Worm (Caenorhabditis elegans) whole organism, L1 larva: ENCODE results near the gene bbs-2.
A peak's percentile ranks its signal among the peaks of the same experiment; 100 is the strongest.

Experiments
- C16A3.4 ChIP-seq: fragments of 150-350 bp; optimal IDR thresholded peaks from 2 replicates; lab custom pipeline; 2014; ENCODE audit warnings: missing biosample characterization, missing genetic modification characterization
- F16B12.6 ChIP-seq: fragments of 150-350 bp; optimal IDR thresholded peaks from 2 replicates; lab custom pipeline; 2014; ENCODE audit warnings: missing biosample characterization, missing genetic modification characterization
- blmp-1 ChIP-seq: fragments of 150-350 bp; optimal IDR thresholded peaks from 2 replicates; lab custom pipeline; 2014; ENCODE audit warnings: missing biosample characterization, missing genetic modification characterization
- ceh-8 ChIP-seq: fragments of 200-800 bp; sonication (Bioruptor generic); optimal IDR thresholded peaks from 2 replicates; lab custom pipeline; 2018; ENCODE audit warnings: mild to moderate bottlenecking, missing genetic modification characterization, moderate library complexity, missing compliant biosample characterization
- ceh-82 ChIP-seq, 3 experiments: fragments of 150-350 bp in 1 of 3; sonication (generic microtip) in 2 of 3; optimal IDR thresholded peaks; 2 replicates each; lab custom pipeline; 2014 to 2017; ENCODE audit warnings: missing biosample characterization in 3 of 3, missing genetic modification characterization in 3 of 3
- ceh-88 ChIP-seq: fragments of 200-800 bp; sonication (Bioruptor generic); IDR thresholded peaks from 2 replicates; pipeline ENCODE4 v1.3.6; 2022; ENCODE audit warnings: missing genetic modification characterization, missing compliant biosample characterization
- dpl-1 ChIP-seq, 3 experiments: fragments of 150-350 bp in 2 of 3; sonication (generic microtip) in 1 of 3; optimal IDR thresholded peaks; 2 replicates each; lab custom pipeline; 2014 to 2017; ENCODE audit warnings: missing biosample characterization in 3 of 3, missing genetic modification characterization in 3 of 3, missing genetic modification reagents in 3 of 3
- dsc-1 ChIP-seq: sonication (generic microtip); optimal IDR thresholded peaks from 2 replicates; lab custom pipeline; 2016; ENCODE audit warnings: mild to moderate bottlenecking, missing genetic modification characterization, missing compliant biosample characterization
- efl-1 ChIP-seq, 4 experiments: fragments of 150-350 bp; optimal IDR thresholded peaks in 3 of 4; peaks in 1 of 4; 1 replicate in 1 of 4; 2 replicates in 3 of 4; lab custom pipeline; 2014; ENCODE audit warnings: missing biosample characterization in 2 of 4, missing genetic modification characterization in 2 of 4, missing genetic modification reagents in 2 of 4
- elt-3 ChIP-seq, 6 experiments: fragments of 150-350 bp in 1 of 6; sonication (generic microtip); optimal IDR thresholded peaks; 2 replicates each; lab custom pipeline; 2017 to 2018; ENCODE audit warnings: missing biosample characterization in 6 of 6, missing genetic modification characterization in 6 of 6, inconsistent platforms in 1 of 6
- fkh-8 ChIP-seq: sonication (generic microtip); optimal IDR thresholded peaks from 2 replicates; lab custom pipeline; 2016; ENCODE audit warnings: mild to moderate bottlenecking, missing genetic modification characterization, missing compliant biosample characterization
- fos-1 ChIP-seq: fragments of 150-350 bp; optimal IDR thresholded peaks from 2 replicates; lab custom pipeline; 2014; ENCODE audit warnings: missing biosample characterization, missing genetic modification characterization
- grh-1 ChIP-seq: fragments of 200-800 bp; sonication (Bioruptor generic); IDR thresholded peaks from 2 replicates; pipeline ENCODE4 v1.3.6; 2022; ENCODE audit warnings: missing genetic modification reagents, missing genetic modification characterization, missing compliant biosample characterization
- irx-1 ChIP-seq: sonication (generic microtip); optimal IDR thresholded peaks from 2 replicates; lab custom pipeline; 2016; ENCODE audit warnings: missing genetic modification characterization, missing compliant biosample characterization
- isw-1 ChIP-seq: fragments of 200-800 bp; sonication (Bioruptor generic); IDR thresholded peaks from 2 replicates; pipeline ENCODE4 v1.3.6; 2022; ENCODE audit warnings: missing genetic modification characterization, missing compliant biosample characterization
- jun-1 ChIP-seq: fragments of 150-350 bp; optimal IDR thresholded peaks from 2 replicates; lab custom pipeline; 2014; ENCODE audit warnings: missing biosample characterization, missing genetic modification reagents, missing genetic modification characterization
- lin-13 ChIP-seq: fragments of 150-350 bp; optimal IDR thresholded peaks from 2 replicates; lab custom pipeline; 2014; ENCODE audit warnings: missing biosample characterization, missing genetic modification reagents, missing genetic modification characterization
- lin-14 ChIP-seq: fragments of 200-800 bp; sonication (Bioruptor generic); optimal IDR thresholded peaks from 2 replicates; lab custom pipeline; 2018; ENCODE audit warnings: mild to moderate bottlenecking, missing genetic modification characterization, moderate library complexity, missing compliant biosample characterization
- lin-15B ChIP-seq: fragments of 150-350 bp; sonication (generic microtip); optimal IDR thresholded peaks from 3 replicates; lab custom pipeline; 2014; ENCODE audit warnings: missing biosample characterization, missing genetic modification characterization
- lin-35 ChIP-seq, 2 experiments: fragments of 150-350 bp; optimal IDR thresholded peaks; 2 replicates each; lab custom pipeline; 2014; ENCODE audit warnings: missing biosample characterization in 2 of 2, missing genetic modification characterization in 2 of 2, missing genetic modification reagents in 2 of 2
- lsy-2 ChIP-seq, 2 experiments: fragments of 150-350 bp; optimal IDR thresholded peaks; 2 replicates each; lab custom pipeline; 2014; ENCODE audit warnings: missing biosample characterization in 2 of 2, missing genetic modification characterization in 2 of 2
- mab-9 ChIP-seq: fragments of 200-800 bp; sonication (Bioruptor generic); IDR thresholded peaks from 2 replicates; pipeline ENCODE4 v1.3.6; 2022; ENCODE audit warnings: missing genetic modification reagents, missing genetic modification characterization, missing compliant biosample characterization
- mdl-1 ChIP-seq, 2 experiments: fragments of 150-350 bp; optimal IDR thresholded peaks; 2 replicates each; lab custom pipeline; 2014 to 2017; ENCODE audit warnings: missing biosample characterization in 2 of 2, missing genetic modification characterization in 2 of 2, inconsistent platforms in 1 of 2
- mep-1 ChIP-seq: fragments of 150-350 bp; optimal IDR thresholded peaks from 2 replicates; lab custom pipeline; 2014; ENCODE audit warnings: missing biosample characterization, missing genetic modification characterization
- nhr-19 ChIP-seq: fragments of 200-800 bp; sonication (Bioruptor generic); conservative IDR thresholded peaks from 2 replicates; pipeline ENCODE4 v1.3.6; 2022; ENCODE audit warnings: missing genetic modification characterization, missing compliant biosample characterization
- nhr-20 ChIP-seq: sonication (generic microtip); optimal IDR thresholded peaks from 2 replicates; lab custom pipeline; 2016; ENCODE audit warnings: mild to moderate bottlenecking, missing genetic modification characterization, missing compliant biosample characterization
- nhr-47 ChIP-seq: sonication (generic microtip); optimal IDR thresholded peaks from 2 replicates; lab custom pipeline; 2016; ENCODE audit warnings: mild to moderate bottlenecking, missing genetic modification characterization, moderate library complexity, missing compliant biosample characterization
- nhr-71 ChIP-seq: sonication (generic microtip); optimal IDR thresholded peaks from 2 replicates; lab custom pipeline; 2016; ENCODE audit warnings: mild to moderate bottlenecking, missing genetic modification characterization, moderate library complexity, missing compliant biosample characterization
- nhr-77 ChIP-seq: fragments of 150-350 bp; optimal IDR thresholded peaks from 2 replicates; lab custom pipeline; 2014; ENCODE audit warnings: missing biosample characterization, missing genetic modification characterization
- nhr-85 ChIP-seq: sonication (generic microtip); peaks from one replicate; lab custom pipeline; 2016; ENCODE audit warnings: missing genetic modification characterization, inconsistent platforms, missing compliant biosample characterization
- nhr-90 ChIP-seq: sonication (generic microtip); optimal IDR thresholded peaks from 2 replicates; lab custom pipeline; 2016; ENCODE audit warnings: mild to moderate bottlenecking, missing genetic modification characterization, missing compliant biosample characterization; ENCODE audit not compliant: poor library complexity
- pax-3 ChIP-seq: fragments of 200-800 bp; sonication (Bioruptor generic); optimal IDR thresholded peaks from 2 replicates; lab custom pipeline; 2018; ENCODE audit warnings: mild to moderate bottlenecking, missing genetic modification characterization, moderate library complexity, missing compliant biosample characterization
- rnt-1 ChIP-seq: sonication (generic microtip); optimal IDR thresholded peaks from 2 replicates; lab custom pipeline; 2016; ENCODE audit warnings: mild to moderate bottlenecking, missing genetic modification characterization, moderate library complexity, missing compliant biosample characterization
- skn-1 ChIP-seq: fragments of 150-350 bp; optimal IDR thresholded peaks from 2 replicates; lab custom pipeline; 2014; ENCODE audit warnings: missing biosample characterization, missing genetic modification characterization
- snu-23 ChIP-seq: sonication (generic microtip); optimal IDR thresholded peaks from 2 replicates; lab custom pipeline; 2016; ENCODE audit warnings: missing genetic modification characterization, missing compliant biosample characterization
- swsn-7 ChIP-seq: sonication (generic microtip); optimal IDR thresholded peaks from 2 replicates; lab custom pipeline; 2016; ENCODE audit warnings: missing genetic modification characterization, missing compliant biosample characterization
- tbx-2 ChIP-seq: sonication (generic microtip); optimal IDR thresholded peaks from 2 replicates; lab custom pipeline; 2016; ENCODE audit warnings: missing genetic modification characterization, missing compliant biosample characterization
- unc-130 ChIP-seq: fragments of 150-350 bp; optimal IDR thresholded peaks from 2 replicates; lab custom pipeline; 2017; ENCODE audit warnings: missing biosample characterization, missing genetic modification characterization, inconsistent platforms
- unc-86 ChIP-seq: sonication (generic microtip); optimal IDR thresholded peaks from 2 replicates; lab custom pipeline; 2016; ENCODE audit warnings: missing genetic modification characterization, missing compliant biosample characterization
- unc-98 ChIP-seq: fragments of 200-800 bp; sonication (Bioruptor generic); IDR thresholded peaks from 2 replicates; pipeline ENCODE4 v1.3.6; 2022; ENCODE audit warnings: missing genetic modification characterization, missing compliant biosample characterization
- vab-15 ChIP-seq: sonication (generic microtip); optimal IDR thresholded peaks from 2 replicates; lab custom pipeline; 2017; ENCODE audit warnings: missing genotype, mild to moderate bottlenecking, missing genetic modification characterization, missing compliant biosample characterization
- xbp-1 ChIP-seq: sonication (generic microtip); optimal IDR thresholded peaks from 2 replicates; lab custom pipeline; 2016; ENCODE audit warnings: missing genetic modification characterization, missing compliant biosample characterization
- ztf-11 ChIP-seq, 2 experiments: sonication (generic microtip); optimal IDR thresholded peaks; 2 replicates each; lab custom pipeline; 2016 to 2017; ENCODE audit warnings: missing genetic modification characterization in 2 of 2, missing biosample characterization in 1 of 2, missing compliant biosample characterization in 1 of 2

The bbs-2 gene

ce11 chrIV:7946899-7947499 is 13.2 kb downstream of the bbs-2 start, which contains the start of gene F20D12.12:
Gene F20D12.12 (plus strand): TSS chrIV:7947440.
- TF ChIP-seq ceh-82 (tag; optimal IDR thresholded peaks at IDR 0.05; lab: Kevin White, UChicago) (peak; percentile 17 to 77 (median 32)), grh-1 (peak; percentile 71), mdl-1 (tag; optimal IDR thresholded peaks at IDR 0.05; lab: Kevin White, UChicago) (peak in 1 of 2 experiments; percentile 45), swsn-7 (tag; lab: Kevin White, UChicago) (peak; percentile 64), skn-1 (tag; lab: Kevin White, UChicago) (peak; percentile 45), lin-35 (GFP tag; optimal IDR thresholded peaks at IDR 0.05; lab: Kevin White, UChicago) (peak; percentile 47 to 80), nhr-19 (GFP tag; lab: Robert Waterston, UW) (peak; percentile 91), rnt-1 (peak; percentile 81), pax-3 (peak; percentile 54), unc-98 (GFP tag; lab: Robert Waterston, UW) (peak; percentile 69; the same call in 1 of the 2 replicates), nhr-71 (peak; percentile 84), dsc-1 (tag; lab: Kevin White, UChicago) (peak; percentile 35), vab-15 (tag; lab: Kevin White, UChicago) (peak; percentile 32), dpl-1 (GFP tag; optimal IDR thresholded peaks at IDR 0.05; lab: Kevin White, UChicago) (peak; percentile 43 to 65 (median 64)), ceh-8 (GFP tag; lab: Kevin White, UChicago) (peak; percentile 28), xbp-1 (peak; percentile 53), C16A3.4 (tag; lab: Kevin White, UChicago) (peak; percentile 69), unc-86 (tag; lab: Kevin White, UChicago) (peak; percentile 49), blmp-1 (tag; lab: Kevin White, UChicago) (peak; percentile 52), unc-130 (tag; lab: Kevin White, UChicago) (peak; percentile 57), F16B12.6 (tag; lab: Kevin White, UChicago) (peak; percentile 88), tbx-2 (tag; lab: Kevin White, UChicago) (peak; percentile 69), lin-14 (GFP tag; lab: Kevin White, UChicago) (peak; percentile 76), fos-1 (peak; percentile 16), fkh-8 (peak; percentile 75), irx-1 (peak; percentile 19), elt-3 (tag; optimal IDR thresholded peaks at IDR 0.05; lab: Kevin White, UChicago) (peak in 1 of 6 experiments; percentile 25), efl-1 (optimal IDR thresholded peaks at IDR 0.05; lab: Kevin White, UChicago) (peak; percentile 69 to 78), efl-1 (GFP tag; optimal IDR thresholded peaks at IDR 0.05 in 1 of 2; lab: Kevin White, UChicago) (peak; percentile 62 to 96), nhr-20 (tag; lab: Kevin White, UChicago) (peak; percentile 75), nhr-85 (tag; lab: Kevin White, UChicago) (peak; percentile 68), snu-23 (GFP tag; lab: Kevin White, UChicago) (peak; percentile 75), mab-9 (peak; percentile 73), nhr-77 (tag; lab: Kevin White, UChicago) (peak; percentile 39), ztf-11 (tag; optimal IDR thresholded peaks at IDR 0.05; lab: Kevin White, UChicago) (peak in 1 of 2 experiments; percentile 48), lsy-2 (tag; optimal IDR thresholded peaks at IDR 0.05; lab: Kevin White, UChicago) (peak; percentile 88 to 98), isw-1 (GFP tag; lab: Robert Waterston, UW) (peak; percentile 91), lin-15B (tag; lab: Kevin White, UChicago) (peak; percentile 46), nhr-90 (tag; lab: Kevin White, UChicago) (peak; percentile 39), nhr-47 (tag; lab: Kevin White, UChicago) (peak; percentile 73), jun-1 (tag; lab: Kevin White, UChicago) (peak; percentile 39), mep-1 (tag; lab: Kevin White, UChicago) (peak; percentile 67), lin-13 (GFP tag; lab: Kevin White, UChicago) (peak; percentile 76), ceh-88 (GFP tag; lab: Robert Waterston, UW) (peak; percentile 87)
